Fruit fly (Drosophila melanogaster) whole organism, embryonic: ENCODE data around the gene nonC.

ENCODE experiments used
- CG12219 ChIP-seq: fragments of 200-800 bp; sonication (Bioruptor generic); optimal IDR thresholded peaks from 3 replicates; lab custom pipeline; 2018; ENCODE audit warnings: missing biosample characterization, mild to moderate bottlenecking, missing genetic modification characterization
- CG1233 ChIP-seq: fragments of 200-800 bp; sonication (Bioruptor generic); optimal IDR thresholded peaks from 4 replicates; lab custom pipeline; 2018; ENCODE audit warnings: missing biosample characterization, mild to moderate bottlenecking, missing genetic modification characterization
- CG6175 ChIP-seq: fragments of 200-800 bp; sonication (Bioruptor generic); IDR thresholded peaks from 3 replicates; pipeline ENCODE4 v1.3.6; 2022; ENCODE audit warnings: missing biosample characterization, missing genetic modification characterization
- CG6791 ChIP-seq: fragments of 200-800 bp; sonication (Bioruptor generic); IDR thresholded peaks from 3 replicates; pipeline ENCODE4 v1.3.6; 2022; ENCODE audit warnings: missing biosample characterization, missing genetic modification characterization; ENCODE audit not compliant: partially characterized antibody
- Rx ChIP-seq: fragments of 200-800 bp; sonication (Bioruptor generic); IDR thresholded peaks from 2 replicates; pipeline ENCODE4 v1.3.6; 2022; ENCODE audit warnings: missing biosample characterization, missing genetic modification characterization
- Ssrp ChIP-seq: fragments of 200-800 bp; sonication (Bioruptor generic); optimal IDR thresholded peaks from 2 replicates; lab custom pipeline; 2018; ENCODE audit warnings: missing biosample characterization, mild to moderate bottlenecking, missing genetic modification characterization, moderate library complexity
- br ChIP-seq: fragments of >200 bp; optimal IDR thresholded peaks from 2 replicates; lab custom pipeline; 2017
- ems ChIP-seq: fragments of 200-800 bp; sonication (Bioruptor generic); optimal IDR thresholded peaks from 3 replicates; lab custom pipeline; 2016; ENCODE audit warnings: missing biosample characterization, missing genetic modification characterization
- sob ChIP-seq: fragments of 200-800 bp; sonication (Bioruptor generic); IDR thresholded peaks from 2 replicates; pipeline ENCODE4 v1.3.6; 2022; ENCODE audit warnings: missing biosample characterization, missing genetic modification characterization
- usp ChIP-seq: fragments of >200 bp; optimal IDR thresholded peaks from 2 replicates; lab custom pipeline; 2017; ENCODE audit warnings: missing biosample characterization, missing genetic modification characterization
- vfl ChIP-seq: fragments of 200-800 bp; sonication (Bioruptor generic); optimal IDR thresholded peaks from 2 replicates; lab custom pipeline; 2016; ENCODE audit warnings: missing biosample characterization, missing genetic modification characterization

dm6 chrX:6794190-6794589 is 30.1 kb upstream of the nonC start:
- TF ChIP-seq br (lab: Kevin White, UChicago): no peak
- TF ChIP-seq CG6175 (GFP tag; lab: Robert Waterston, UW): peak; percentile 53; the same call in 1 of the 3 replicates
- TF ChIP-seq CG6791 (GFP tag; lab: Robert Waterston, UW): no peak
- TF ChIP-seq usp: no peak
- peak; percentile 87 for TF ChIP-seq Rx (GFP tag; lab: Robert Waterston, UW)
- peak; percentile 84 for TF ChIP-seq sob
- peak; percentile 87 for TF ChIP-seq CG12219 (GFP tag; lab: Kevin White, UChicago)
- TF ChIP-seq CG1233: peak; percentile 83
- peak; percentile 71 for TF ChIP-seq Ssrp (tag; lab: Kevin White, UChicago)
- peak; percentile 75 for TF ChIP-seq vfl (GFP tag; lab: Kevin White, UChicago)
- peak; percentile 82 for TF ChIP-seq ems
